Fruit fly (Drosophila melanogaster) whole organism, adult: Measurements from ENCODE around the gene Sec24CD.

ENCODE experiments used
- CG11617 ChIP-seq: fragments of 200-800 bp; sonication (Bioruptor generic); optimal IDR thresholded peaks from 2 replicates; lab custom pipeline; 2017; ENCODE audit warnings: mild to moderate bottlenecking, missing biosample characterization, missing genetic modification reagents, missing genetic modification characterization
- CG12768 ChIP-seq: fragments of 200-800 bp; sonication (Bioruptor generic); optimal IDR thresholded peaks from 2 replicates; lab custom pipeline; 2017; ENCODE audit warnings: missing biosample characterization, missing genetic modification characterization, mild to moderate bottlenecking, moderate library complexity, missing genetic modification reagents
- CG14711 ChIP-seq: fragments of 200-800 bp; sonication (Bioruptor generic); optimal IDR thresholded peaks from 2 replicates; lab custom pipeline; 2018; ENCODE audit warnings: missing biosample characterization, mild to moderate bottlenecking, missing genetic modification characterization, moderate library complexity
- CG1620 ChIP-seq: fragments of 200-800 bp; sonication (Bioruptor generic); optimal IDR thresholded peaks from 2 replicates; lab custom pipeline; 2016; ENCODE audit warnings: missing biosample characterization, missing genetic modification characterization
- CG33017 ChIP-seq: fragments of 200-800 bp; sonication (Bioruptor generic); optimal IDR thresholded peaks from 2 replicates; lab custom pipeline; 2018; ENCODE audit warnings: missing biosample characterization, mild to moderate bottlenecking, missing genetic modification characterization, moderate library complexity
- CG5204 ChIP-seq: fragments of 200-800 bp; sonication (Bioruptor generic); optimal IDR thresholded peaks from 2 replicates; lab custom pipeline; 2016; ENCODE audit warnings: missing biosample characterization, missing genetic modification characterization
- CG7045 ChIP-seq: fragments of 200-800 bp; sonication (Bioruptor generic); optimal IDR thresholded peaks from 2 replicates; lab custom pipeline; 2017; ENCODE audit warnings: missing biosample characterization, mild to moderate bottlenecking, missing genetic modification characterization
- CG7101 ChIP-seq: fragments of 200-800 bp; sonication (Bioruptor generic); optimal IDR thresholded peaks from 2 replicates; lab custom pipeline; 2018; ENCODE audit warnings: missing biosample characterization, mild to moderate bottlenecking, missing genetic modification characterization, moderate library complexity
- Clk ChIP-seq: fragments of 200-800 bp; sonication (Bioruptor generic); optimal IDR thresholded peaks from 2 replicates; lab custom pipeline; 2017; ENCODE audit warnings: missing biosample characterization, missing genetic modification characterization
- Crg-1 ChIP-seq: fragments of 200-800 bp; sonication (Bioruptor generic); optimal IDR thresholded peaks from 2 replicates; lab custom pipeline; 2016; ENCODE audit warnings: missing biosample characterization, missing genetic modification characterization
- Mnt ChIP-seq: fragments of 200-800 bp; sonication (Bioruptor generic); optimal IDR thresholded peaks from 2 replicates; lab custom pipeline; 2016; ENCODE audit warnings: missing biosample characterization, mild to moderate bottlenecking, missing genetic modification characterization
- bab1 ChIP-seq: fragments of 200-800 bp; sonication (Bioruptor generic); optimal IDR thresholded peaks from 3 replicates; lab custom pipeline; 2019; ENCODE audit warnings: missing biosample characterization, mild to moderate bottlenecking, missing genetic modification characterization, moderate library complexity
- cic ChIP-seq: fragments of 200-800 bp; sonication (Bioruptor generic); optimal IDR thresholded peaks from 2 replicates; lab custom pipeline; 2017; ENCODE audit warnings: missing biosample characterization, mild to moderate bottlenecking, missing genetic modification characterization, moderate library complexity
- cnc ChIP-seq, 2 experiments: fragments of >200 bp; optimal IDR thresholded peaks; 2 replicates each; lab custom pipeline; 2017
- ovo ChIP-seq: fragments of 200-800 bp; sonication (Bioruptor generic); optimal IDR thresholded peaks from 2 replicates; lab custom pipeline; 2016; ENCODE audit warnings: missing biosample characterization, missing genetic modification characterization
- pad ChIP-seq: fragments of 200-800 bp; sonication (Bioruptor generic); optimal IDR thresholded peaks from 3 replicates; lab custom pipeline; 2017; ENCODE audit warnings: missing biosample characterization, missing genetic modification characterization, mild to moderate bottlenecking, moderate library complexity, missing genetic modification reagents
- tj ChIP-seq: fragments of 200-800 bp; sonication (Bioruptor generic); optimal IDR thresholded peaks from 3 replicates; lab custom pipeline; 2017; ENCODE audit warnings: missing biosample characterization, mild to moderate bottlenecking, missing genetic modification characterization, moderate library complexity
- toe ChIP-seq: fragments of 200-800 bp; sonication (Bioruptor generic); optimal IDR thresholded peaks from 2 replicates; lab custom pipeline; 2016; ENCODE audit warnings: missing biosample characterization, missing genetic modification characterization

Sec24CD gene

DNA sequence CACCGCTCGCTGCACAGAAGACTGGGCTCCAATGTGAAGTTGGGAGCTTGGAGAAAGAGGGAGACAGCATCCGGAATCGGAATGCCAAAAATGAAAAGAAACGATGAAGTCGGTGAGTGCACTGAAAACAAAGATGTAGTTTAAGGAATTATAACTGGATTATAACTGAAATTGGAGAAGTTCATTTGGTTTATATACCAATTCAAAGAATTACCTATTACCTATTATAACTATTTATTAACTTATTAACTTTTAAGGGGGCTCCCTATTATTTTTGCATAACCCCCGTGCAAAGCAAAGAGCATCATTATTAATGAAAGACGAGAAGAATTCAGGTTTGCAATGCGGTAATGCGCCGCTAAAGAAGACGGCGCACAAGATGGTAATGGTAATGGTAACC lies 52.0 kb downstream of the Sec24CD start:
- no peak for TF ChIP-seq Clk (GFP tag; lab: Kevin White, UChicago)
- TF ChIP-seq CG14711 (tag; lab: Kevin White, UChicago), result no peak
- no peak for TF ChIP-seq CG12768 (GFP tag; lab: Kevin White, UChicago)
- TF ChIP-seq bab1, result no peak
- no peak for TF ChIP-seq CG33017 (tag; lab: Kevin White, UChicago)
- TF ChIP-seq toe (GFP tag; lab: Kevin White, UChicago), result no peak
- TF ChIP-seq Crg-1 (GFP tag; lab: Kevin White, UChicago), result no peak
- TF ChIP-seq pad (GFP tag; lab: Kevin White, UChicago), result no peak
- no peak for TF ChIP-seq CG7101 (tag; lab: Kevin White, UChicago)
- no peak for TF ChIP-seq CG7045 (GFP tag; lab: Kevin White, UChicago)
- TF ChIP-seq CG5204 (GFP tag; lab: Kevin White, UChicago), result no peak
- TF ChIP-seq cic (GFP tag; lab: Kevin White, UChicago), result no peak
- no peak for TF ChIP-seq tj
- TF ChIP-seq CG1620 (GFP tag; lab: Kevin White, UChicago), result no peak
- no peak for TF ChIP-seq Mnt
- no peak for TF ChIP-seq cnc (optimal IDR thresholded peaks at IDR 0.05; lab: Kevin White, UChicago)

dm6 chr2L:2184129-2184528 lies 52.5 kb downstream of the Sec24CD start:
- TF ChIP-seq CG5204 (GFP tag; lab: Kevin White, UChicago) (no peak), Mnt (no peak), CG7101 (tag; lab: Kevin White, UChicago) (no peak), cic (GFP tag; lab: Kevin White, UChicago) (no peak), bab1 (no peak), tj (no peak), CG11617 (GFP tag; lab: Kevin White, UChicago) (no peak)

dm6 chr2L:2182735-2183340 lies 53.8 kb downstream of the Sec24CD start:
- TF ChIP-seq Mnt, result no peak
- TF ChIP-seq CG33017 (tag; lab: Kevin White, UChicago), result no peak
- no peak for TF ChIP-seq Crg-1 (GFP tag; lab: Kevin White, UChicago)
- TF ChIP-seq CG5204 (GFP tag; lab: Kevin White, UChicago), result no peak
- TF ChIP-seq Clk (GFP tag; lab: Kevin White, UChicago), result no peak
- TF ChIP-seq CG7045 (GFP tag; lab: Kevin White, UChicago), result no peak
- TF ChIP-seq tj, result no peak

dm6 chr2L:2181971-2182643 lies 54.5 kb downstream of the Sec24CD start:
- no peak for TF ChIP-seq Crg-1 (GFP tag; lab: Kevin White, UChicago)
- no peak for TF ChIP-seq ovo
- no peak for TF ChIP-seq CG7045 (GFP tag; lab: Kevin White, UChicago)
- no peak for TF ChIP-seq tj
- no peak for TF ChIP-seq toe (GFP tag; lab: Kevin White, UChicago)
- TF ChIP-seq bab1, result no peak
- no peak for TF ChIP-seq CG12768 (GFP tag; lab: Kevin White, UChicago)
- TF ChIP-seq CG7101 (tag; lab: Kevin White, UChicago), result no peak
- no peak for TF ChIP-seq Clk (GFP tag; lab: Kevin White, UChicago)
